Fruit fly (Drosophila melanogaster) whole organism, embryonic: ENCODE results near the gene CG42512.
A peak's percentile ranks its signal among the peaks of the same experiment; 100 is the strongest.

Experiments
- Abd-B ChIP-seq: fragments of 200-800 bp; sonication (Bioruptor generic); optimal IDR thresholded peaks from 2 replicates; lab custom pipeline; 2018; ENCODE audit warnings: missing biosample characterization, mild to moderate bottlenecking, missing genetic modification characterization, moderate library complexity
- Adf1 ChIP-seq: fragments of 200-800 bp; sonication (Bioruptor generic); IDR thresholded peaks from 2 replicates; pipeline ENCODE4 v1.3.6; 2022; ENCODE audit warnings: missing biosample characterization, missing genetic modification characterization
- Awh ChIP-seq: fragments of 200-800 bp; sonication (Bioruptor generic); IDR thresholded peaks from 2 replicates; pipeline ENCODE4, ENCODE4 v1.3.6; 2022; ENCODE audit warnings: missing biosample characterization, missing genetic modification characterization
- CG13424 ChIP-seq: fragments of 200-800 bp; sonication (Bioruptor generic); optimal IDR thresholded peaks from 2 replicates; lab custom pipeline; 2019; ENCODE audit warnings: missing biosample characterization, mild to moderate bottlenecking, missing genetic modification characterization, moderate library complexity
- CG14667 ChIP-seq: fragments of 200-800 bp; sonication (Bioruptor generic); IDR thresholded peaks from 2 replicates; pipeline ENCODE4 v1.3.6; 2022; ENCODE audit warnings: missing biosample characterization, missing genetic modification characterization
- CG1603 ChIP-seq: fragments of 200-800 bp; sonication (Bioruptor generic); optimal IDR thresholded peaks from 2 replicates; lab custom pipeline; 2019; ENCODE audit warnings: missing biosample characterization, mild to moderate bottlenecking, missing genetic modification characterization, moderate library complexity
- CG1792 ChIP-seq: fragments of 200-800 bp; sonication (Bioruptor generic); optimal IDR thresholded peaks from 2 replicates; lab custom pipeline; 2016; ENCODE audit warnings: missing biosample characterization, missing genetic modification characterization
- CG18619 ChIP-seq: fragments of 200-800 bp; sonication (Bioruptor generic); optimal IDR thresholded peaks from 3 replicates; lab custom pipeline; 2017; ENCODE audit warnings: missing biosample characterization, mild to moderate bottlenecking, missing genetic modification characterization
- CG2712 ChIP-seq: fragments of 200-800 bp; optimal IDR thresholded peaks from 3 replicates; lab custom pipeline; 2019; ENCODE audit warnings: missing biosample characterization, mild to moderate bottlenecking, missing genetic modification characterization, moderate library complexity
- CG34224 ChIP-seq: fragments of 200-800 bp; sonication (Bioruptor generic); IDR thresholded peaks from 3 replicates; pipeline ENCODE4 v1.3.6; 2022; ENCODE audit warnings: missing biosample characterization, missing genetic modification characterization; ENCODE audit not compliant: partially characterized antibody
- CG3995 ChIP-seq: fragments of 200-800 bp; sonication (Bioruptor generic); optimal IDR thresholded peaks from 3 replicates; lab custom pipeline; 2016; ENCODE audit warnings: missing biosample characterization, missing genetic modification characterization
- CG6813 ChIP-seq: fragments of 200-800 bp; sonication (Bioruptor generic); optimal IDR thresholded peaks from 2 replicates; lab custom pipeline; 2017; ENCODE audit warnings: missing biosample characterization, missing genetic modification characterization, mild to moderate bottlenecking, moderate library complexity, missing genetic modification reagents
- CG8290 ChIP-seq, 3 experiments: fragments of 200-800 bp; sonication (Bioruptor generic); optimal IDR thresholded peaks; 2 replicates each; lab custom pipeline; 2016 to 2019; ENCODE audit warnings: missing biosample characterization in 3 of 3, missing genetic modification characterization in 3 of 3, mild to moderate bottlenecking in 2 of 3, moderate library complexity in 1 of 3
- CG9437 ChIP-seq: fragments of 200-800 bp; sonication (Bioruptor generic); optimal IDR thresholded peaks from 2 replicates; lab custom pipeline; 2018; ENCODE audit warnings: missing biosample characterization, mild to moderate bottlenecking, missing genetic modification characterization
- Eip74EF ChIP-seq, 2 experiments: fragments of 200-800 bp in 1 of 2; fragments of >200 bp in 1 of 2; sonication (Bioruptor generic) in 1 of 2; optimal IDR thresholded peaks; 2 replicates each; lab custom pipeline; 2017 to 2019; ENCODE audit warnings: missing biosample characterization in 2 of 2, missing genetic modification characterization in 2 of 2, mild to moderate bottlenecking in 1 of 2, moderate library complexity in 1 of 2
- Fer3 ChIP-seq: fragments of 200-800 bp; sonication (Bioruptor generic); optimal IDR thresholded peaks from 2 replicates; lab custom pipeline; 2018; ENCODE audit warnings: missing biosample characterization, mild to moderate bottlenecking, missing genetic modification characterization, moderate library complexity
- Hr51 ChIP-seq, 2 experiments: fragments of 200-800 bp; sonication (Bioruptor generic); optimal IDR thresholded peaks; 2 replicates in 1 of 2; 3 replicates in 1 of 2; lab custom pipeline; 2016 to 2018; ENCODE audit warnings: missing biosample characterization in 2 of 2, missing genetic modification characterization in 2 of 2, mild to moderate bottlenecking in 1 of 2, moderate library complexity in 1 of 2
- Hr78 ChIP-seq, 2 experiments: fragments of 200-800 bp in 1 of 2; fragments of >200 bp in 1 of 2; sonication (Bioruptor generic) in 1 of 2; optimal IDR thresholded peaks; 2 replicates each; lab custom pipeline; 2017 to 2019; ENCODE audit warnings: missing biosample characterization in 2 of 2, missing genetic modification characterization in 2 of 2, mild to moderate bottlenecking in 1 of 2, moderate library complexity in 1 of 2
- Lim3 ChIP-seq: fragments of 200-800 bp; sonication (Bioruptor generic); IDR thresholded peaks from 2 replicates; pipeline ENCODE4 v1.3.6; 2022; ENCODE audit warnings: missing biosample characterization, missing genetic modification characterization
- Taf1 ChIP-seq: fragments of 200-800 bp; sonication (Bioruptor generic); IDR thresholded peaks from 2 replicates; pipeline ENCODE4 v1.3.6; 2022; ENCODE audit warnings: missing biosample characterization, missing genetic modification characterization
- bbx ChIP-seq: fragments of 200-800 bp; sonication (Bioruptor generic); IDR thresholded peaks from 2 replicates; pipeline ENCODE4 v1.3.6; 2022; ENCODE audit warnings: missing biosample characterization, missing genetic modification characterization; ENCODE audit not compliant: partially characterized antibody
- ci ChIP-seq: fragments of 200-800 bp; sonication (Bioruptor generic); IDR thresholded peaks from 3 replicates; pipeline ENCODE4 v1.3.6; 2022; ENCODE audit warnings: missing biosample characterization, missing genetic modification characterization
- dmrt99B ChIP-seq: fragments of 200-800 bp; sonication (Bioruptor generic); optimal IDR thresholded peaks from 2 replicates; lab custom pipeline; 2018; ENCODE audit warnings: missing biosample characterization, mild to moderate bottlenecking, missing genetic modification characterization, moderate library complexity
- ewg ChIP-seq: fragments of 200-800 bp; sonication (Bioruptor generic); optimal IDR thresholded peaks from 3 replicates; lab custom pipeline; 2017; ENCODE audit warnings: mild to moderate bottlenecking, missing biosample characterization, missing genetic modification reagents, missing genetic modification characterization
- exex ChIP-seq: fragments of 200-800 bp; sonication (Bioruptor generic); optimal IDR thresholded peaks from 4 replicates; lab custom pipeline; 2018; ENCODE audit warnings: missing biosample characterization, mild to moderate bottlenecking, missing genetic modification characterization, moderate library complexity
- ind ChIP-seq: fragments of 200-800 bp; sonication (Bioruptor generic); optimal IDR thresholded peaks from 3 replicates; lab custom pipeline; 2016; ENCODE audit warnings: missing biosample characterization, missing genetic modification characterization
- inv ChIP-seq: fragments of 200-800 bp; sonication (Bioruptor generic); IDR thresholded peaks from 2 replicates; pipeline ENCODE4 v1.3.6; 2022; ENCODE audit warnings: missing biosample characterization, missing genetic modification characterization; ENCODE audit not compliant: partially characterized antibody
- mam ChIP-seq: fragments of 200-800 bp; sonication (Bioruptor generic); optimal IDR thresholded peaks from 3 replicates; lab custom pipeline; 2016; ENCODE audit warnings: missing biosample characterization, missing genetic modification characterization
- pho ChIP-seq: fragments of 200-800 bp; sonication (Bioruptor generic); optimal IDR thresholded peaks from 2 replicates; lab custom pipeline; 2016; ENCODE audit warnings: missing biosample characterization, missing genetic modification characterization
- phol ChIP-seq: fragments of 200-800 bp; sonication (Bioruptor generic); optimal IDR thresholded peaks from 3 replicates; lab custom pipeline; 2018; ENCODE audit warnings: missing biosample characterization, mild to moderate bottlenecking, missing genetic modification characterization, moderate library complexity
- wek ChIP-seq: fragments of 200-800 bp; sonication (Bioruptor generic); optimal IDR thresholded peaks from 3 replicates; lab custom pipeline; 2018; ENCODE audit warnings: missing biosample characterization, mild to moderate bottlenecking, missing genetic modification characterization, moderate library complexity
- wor ChIP-seq: fragments of 200-800 bp; sonication (Bioruptor generic); IDR thresholded peaks from 2 replicates; pipeline ENCODE4 v1.3.6; 2022; ENCODE audit warnings: missing biosample characterization, missing genetic modification characterization
- zfh2 ChIP-seq: fragments of 200-800 bp; sonication (Bioruptor generic); optimal IDR thresholded peaks from 2 replicates; lab custom pipeline; 2016; ENCODE audit warnings: missing biosample characterization, missing genetic modification characterization

CG42512 gene

DNA sequence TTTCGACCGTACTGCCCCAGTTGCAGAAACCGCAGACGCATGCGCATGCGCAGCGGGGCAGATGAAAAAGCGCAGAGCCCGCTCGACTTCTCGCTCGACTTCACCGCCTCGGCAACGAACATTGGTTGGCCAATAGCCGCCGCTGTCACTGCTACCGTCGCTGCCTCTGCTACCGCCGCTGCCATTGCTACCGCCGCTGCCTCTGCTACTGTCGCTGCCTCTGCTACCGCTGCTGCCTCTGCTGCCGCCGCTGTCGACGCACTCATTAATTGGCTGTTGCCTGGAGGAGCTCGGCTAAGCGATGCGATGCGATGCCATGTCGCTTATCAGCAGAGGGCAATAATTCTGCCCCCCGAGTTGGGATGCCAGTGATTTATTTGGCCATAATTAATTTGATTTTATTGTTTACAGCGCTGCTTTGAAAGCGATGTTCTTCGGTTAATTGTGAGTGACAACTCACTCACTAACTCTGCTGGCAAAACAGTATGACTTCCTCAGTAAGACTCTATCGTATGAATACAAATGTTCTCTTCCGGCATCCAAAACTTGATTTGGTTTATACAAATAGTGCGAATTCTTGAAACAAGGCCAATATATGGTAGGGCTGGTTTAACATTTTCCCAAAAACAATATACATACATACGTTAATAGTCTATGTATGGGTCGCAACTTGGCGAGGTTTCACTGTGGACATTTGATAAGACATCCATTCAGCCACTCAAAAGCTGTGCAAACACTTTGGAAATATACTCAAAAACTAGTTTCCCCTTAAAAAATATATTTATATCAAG, 19.7 kb downstream of the CG42512 start (continued):
- TF ChIP-seq CG1603 (tag; lab: Kevin White, UChicago) (peak; percentile 56), CG2712 (peak; percentile 3), phol (tag; lab: Kevin White, UChicago) (peak; percentile 1), Hr78 (GFP tag; optimal IDR thresholded peaks at IDR 0.05; lab: Kevin White, UChicago) (no peak), Fer3 (tag; lab: Kevin White, UChicago) (peak; percentile 28), ci (GFP tag; lab: Robert Waterston, UW) (no peak), CG6813 (GFP tag; lab: Kevin White, UChicago) (no peak), Eip74EF (GFP tag; optimal IDR thresholded peaks at IDR 0.05; lab: Kevin White, UChicago) (peak in 1 of 2 experiments; percentile 10), CG3995 (GFP tag; lab: Kevin White, UChicago) (no peak), CG13424 (peak; percentile 26), bbx (GFP tag; lab: Robert Waterston, UW) (0 out of 2 replicates have a peak, but pooled peaks have one; percentile 40), ind (no peak), zfh2 (GFP tag; lab: Kevin White, UChicago) (peak; percentile 38), CG34224 (GFP tag; lab: Robert Waterston, UW) (0 out of 3 replicates have a peak, but pooled peaks have one; percentile 12), dmrt99B (tag; lab: Kevin White, UChicago) (peak; percentile 30), Hr51 (GFP tag; optimal IDR thresholded peaks at IDR 0.05; lab: Kevin White, UChicago) (peak in 1 of 2 experiments; percentile 49), CG8290 (GFP tag; optimal IDR thresholded peaks at IDR 0.05; lab: Kevin White, UChicago) (no peak), CG8290 (tag; optimal IDR thresholded peaks at IDR 0.05; lab: Kevin White, UChicago) (peak in 1 of 2 experiments; percentile 64)

DNA sequence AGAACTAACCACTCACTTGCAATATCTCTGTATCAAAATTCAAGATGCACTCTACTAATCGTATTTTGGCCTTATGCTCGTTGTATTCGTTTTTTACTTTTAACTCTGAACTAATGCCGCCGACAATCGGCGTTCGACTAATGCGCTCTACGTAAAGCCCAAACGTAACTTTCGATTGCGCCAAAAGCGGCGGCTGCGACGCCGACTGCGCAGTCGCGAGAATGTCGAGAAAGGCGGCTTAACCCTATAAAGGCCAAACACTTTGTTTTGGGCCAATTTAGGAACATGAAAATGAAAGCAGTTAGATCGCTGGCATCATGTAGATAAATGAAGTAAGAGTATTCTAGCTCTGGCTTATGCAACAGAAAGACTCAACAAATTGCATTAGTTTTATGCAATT, 21.7 kb downstream of the CG42512 start:
- TF ChIP-seq CG14667 (GFP tag; lab: Robert Waterston, UW) = no peak
- peak; percentile 58; the same call in 1 of the 2 replicates for TF ChIP-seq Adf1 (GFP tag; lab: Robert Waterston, UW)
- peak; percentile 62 for TF ChIP-seq CG9437

DNA sequence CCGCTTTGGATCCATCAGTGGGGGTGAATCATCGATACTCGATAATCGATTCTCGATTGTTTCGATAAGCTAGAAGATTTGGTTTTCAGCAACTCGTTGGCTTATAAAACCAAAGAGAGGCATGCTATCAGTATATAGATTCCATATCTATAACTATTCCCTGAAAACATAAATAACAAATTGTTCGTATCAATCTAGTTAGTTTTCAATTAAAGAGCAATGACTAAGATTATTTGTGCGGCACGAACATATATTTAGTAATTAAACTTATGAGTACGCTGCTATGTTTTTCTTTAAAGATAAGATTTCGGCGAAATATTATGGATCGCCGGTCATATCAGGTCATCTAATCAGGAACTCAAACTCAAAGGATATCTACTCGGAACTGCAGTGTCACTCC, 23.4 kb downstream of the CG42512 start:
- peak; percentile 98 for TF ChIP-seq exex (tag; lab: Kevin White, UChicago)
- TF ChIP-seq pho = no peak
- TF ChIP-seq, all 482 proteins: peak for 1

DNA sequence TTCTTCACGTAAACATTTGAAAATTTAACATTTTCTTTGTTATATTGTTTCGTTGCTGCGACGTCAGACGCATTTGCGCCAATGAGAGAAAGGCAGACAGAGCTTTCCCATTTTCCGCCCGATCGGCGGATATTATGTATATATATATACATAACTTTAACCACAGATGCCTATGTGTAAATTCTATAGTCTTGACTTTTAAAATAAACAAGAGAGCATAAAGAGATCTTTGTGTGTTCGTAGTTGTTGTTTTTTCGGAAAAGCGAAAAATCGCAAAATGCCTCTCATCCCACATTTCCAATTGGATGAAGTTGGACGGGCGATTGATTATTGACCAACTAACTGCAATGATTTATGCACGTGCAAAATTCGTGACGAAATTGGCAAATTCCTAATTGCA, 25.5 kb downstream of the CG42512 start, which contains the start of gene CG13012:
TSS of gene CG13012 (minus strand) at position 101 of the 400 bp plus-strand sequence.
- TF ChIP-seq Abd-B (GFP tag; lab: Kevin White, UChicago) (no peak), mam (no peak), ewg (no peak), inv (GFP tag; lab: Robert Waterston, UW) (no peak), Lim3 (GFP tag; lab: Robert Waterston, UW) (no peak), Awh (no peak), Taf1 (GFP tag; lab: Robert Waterston, UW) (no peak), wor (GFP tag; lab: Robert Waterston, UW) (no peak), CG18619 (GFP tag; lab: Kevin White, UChicago) (no peak), wek (GFP tag; lab: Kevin White, UChicago) (no peak), CG1792 (no peak)
